Worm (Caenorhabditis elegans) whole organism, L1 larva: ENCODE data around the gene Y40H7A.10.

Experiments
- Y116A8C.19 ChIP-seq: sonication (generic microtip); optimal IDR thresholded peaks from 2 replicates; lab custom pipeline; 2016; ENCODE audit warnings: missing compliant biosample characterization, missing genetic modification characterization, borderline replicate concordance
- blmp-1 ChIP-seq: fragments of 150-350 bp; optimal IDR thresholded peaks from 2 replicates; lab custom pipeline; 2014; ENCODE audit warnings: missing biosample characterization, missing genetic modification characterization
- ceh-63 ChIP-seq: fragments of 200-800 bp; sonication (Bioruptor generic); optimal IDR thresholded peaks from 2 replicates; lab custom pipeline; 2018; ENCODE audit warnings: mild to moderate bottlenecking, missing genetic modification characterization, missing compliant biosample characterization
- ceh-88 ChIP-seq: fragments of 200-800 bp; sonication (Bioruptor generic); IDR thresholded peaks from 2 replicates; pipeline ENCODE4 v1.3.6; 2022; ENCODE audit warnings: missing genetic modification characterization, missing compliant biosample characterization
- ceh-90 ChIP-seq: sonication (generic microtip); optimal IDR thresholded peaks from 2 replicates; lab custom pipeline; 2016; ENCODE audit warnings: missing genetic modification characterization, missing compliant biosample characterization
- dpl-1 ChIP-seq, 3 experiments: fragments of 150-350 bp in 2 of 3; sonication (generic microtip) in 1 of 3; optimal IDR thresholded peaks; 2 replicates each; lab custom pipeline; 2014 to 2017; ENCODE audit warnings: missing biosample characterization in 3 of 3, missing genetic modification characterization in 3 of 3, missing genetic modification reagents in 3 of 3
- efl-1 ChIP-seq, 4 experiments: fragments of 150-350 bp; optimal IDR thresholded peaks in 3 of 4; peaks in 1 of 4; 1 replicate in 1 of 4; 2 replicates in 3 of 4; lab custom pipeline; 2014; ENCODE audit warnings: missing biosample characterization in 2 of 4, missing genetic modification characterization in 2 of 4, missing genetic modification reagents in 2 of 4
- egl-13 ChIP-seq: sonication (generic microtip); optimal IDR thresholded peaks from 2 replicates; lab custom pipeline; 2016; ENCODE audit warnings: missing genotype, missing genetic modification reagents, missing genetic modification characterization, missing compliant biosample characterization
- egl-27 ChIP-seq, 2 experiments: fragments of 150-350 bp in 1 of 2; sonication (generic microtip); optimal IDR thresholded peaks; 3 replicates each; lab custom pipeline; 2017 to 2018; ENCODE audit warnings: missing biosample characterization in 2 of 2, missing genetic modification characterization in 2 of 2, missing genetic modification reagents in 2 of 2
- elt-2 ChIP-seq: sonication (generic microtip); optimal IDR thresholded peaks from 2 replicates; lab custom pipeline; 2016; ENCODE audit warnings: missing genetic modification characterization, mild to moderate bottlenecking, inconsistent platforms, missing compliant biosample characterization, missing genetic modification reagents
- elt-3 ChIP-seq, 6 experiments: fragments of 150-350 bp in 1 of 6; sonication (generic microtip); optimal IDR thresholded peaks; 2 replicates each; lab custom pipeline; 2017 to 2018; ENCODE audit warnings: missing biosample characterization in 6 of 6, missing genetic modification characterization in 6 of 6, inconsistent platforms in 1 of 6
- ets-5 ChIP-seq: fragments of 200-800 bp; sonication (Bioruptor generic); IDR thresholded peaks from 2 replicates; pipeline ENCODE4 v1.3.6; 2022; ENCODE audit warnings: missing genetic modification characterization, missing compliant biosample characterization
- hlh-17 ChIP-seq: fragments of 200-800 bp; sonication (Bioruptor generic); optimal IDR thresholded peaks from 2 replicates; lab custom pipeline; 2018; ENCODE audit warnings: missing genetic modification characterization, mild to moderate bottlenecking, missing compliant biosample characterization, moderate library complexity, borderline replicate concordance
- lin-15B ChIP-seq: fragments of 150-350 bp; sonication (generic microtip); optimal IDR thresholded peaks from 3 replicates; lab custom pipeline; 2014; ENCODE audit warnings: missing biosample characterization, missing genetic modification characterization
- lin-39 ChIP-seq: fragments of 150-350 bp; optimal IDR thresholded peaks from 2 replicates; lab custom pipeline; 2014; ENCODE audit warnings: missing biosample characterization, missing genetic modification reagents, missing genetic modification characterization
- lsy-2 ChIP-seq, 2 experiments: fragments of 150-350 bp; optimal IDR thresholded peaks; 2 replicates each; lab custom pipeline; 2014; ENCODE audit warnings: missing biosample characterization in 2 of 2, missing genetic modification characterization in 2 of 2
- mdl-1 ChIP-seq, 2 experiments: fragments of 150-350 bp; optimal IDR thresholded peaks; 2 replicates each; lab custom pipeline; 2014 to 2017; ENCODE audit warnings: missing biosample characterization in 2 of 2, missing genetic modification characterization in 2 of 2, inconsistent platforms in 1 of 2
- nhr-12 ChIP-seq: sonication (generic microtip); optimal IDR thresholded peaks from 2 replicates; lab custom pipeline; 2017; ENCODE audit warnings: missing biosample characterization, missing genetic modification characterization
- nhr-19 ChIP-seq: fragments of 200-800 bp; sonication (Bioruptor generic); conservative IDR thresholded peaks from 2 replicates; pipeline ENCODE4 v1.3.6; 2022; ENCODE audit warnings: missing genetic modification characterization, missing compliant biosample characterization
- nhr-20 ChIP-seq: sonication (generic microtip); optimal IDR thresholded peaks from 2 replicates; lab custom pipeline; 2016; ENCODE audit warnings: mild to moderate bottlenecking, missing genetic modification characterization, missing compliant biosample characterization
- nhr-237 ChIP-seq: fragments of 150-350 bp; optimal IDR thresholded peaks from 2 replicates; lab custom pipeline; 2014; ENCODE audit warnings: missing biosample characterization, missing genetic modification characterization
- nhr-28 ChIP-seq: fragments of 150-350 bp; optimal IDR thresholded peaks from 2 replicates; lab custom pipeline; 2014; ENCODE audit warnings: missing biosample characterization, missing genetic modification characterization
- nhr-90 ChIP-seq: sonication (generic microtip); optimal IDR thresholded peaks from 2 replicates; lab custom pipeline; 2016; ENCODE audit warnings: mild to moderate bottlenecking, missing genetic modification characterization, missing compliant biosample characterization; ENCODE audit not compliant: poor library complexity
- pag-3 ChIP-seq: sonication (generic microtip); optimal IDR thresholded peaks from 2 replicates; lab custom pipeline; 2017; ENCODE audit warnings: missing genetic modification characterization, mild to moderate bottlenecking, missing compliant biosample characterization, antibody characterized with exemption, borderline replicate concordance; ENCODE audit not compliant: insufficient read depth
- pqm-1 ChIP-seq: sonication (generic microtip); optimal IDR thresholded peaks from 3 replicates; lab custom pipeline; 2017; ENCODE audit warnings: missing biosample characterization, missing genetic modification characterization
- skn-1 ChIP-seq: fragments of 150-350 bp; optimal IDR thresholded peaks from 2 replicates; lab custom pipeline; 2014; ENCODE audit warnings: missing biosample characterization, missing genetic modification characterization
- sox-4 ChIP-seq: sonication (generic microtip); optimal IDR thresholded peaks from 2 replicates; lab custom pipeline; 2016; ENCODE audit warnings: missing genetic modification characterization, missing compliant biosample characterization
- swsn-7 ChIP-seq: sonication (generic microtip); optimal IDR thresholded peaks from 2 replicates; lab custom pipeline; 2016; ENCODE audit warnings: missing genetic modification characterization, missing compliant biosample characterization
- tlp-1 ChIP-seq: fragments of 150-350 bp; optimal IDR thresholded peaks from 2 replicates; lab custom pipeline; 2014; ENCODE audit warnings: missing biosample characterization, missing genetic modification characterization
- unc-86 ChIP-seq: sonication (generic microtip); optimal IDR thresholded peaks from 2 replicates; lab custom pipeline; 2016; ENCODE audit warnings: missing genetic modification characterization, missing compliant biosample characterization
- unc-98 ChIP-seq: fragments of 200-800 bp; sonication (Bioruptor generic); IDR thresholded peaks from 2 replicates; pipeline ENCODE4 v1.3.6; 2022; ENCODE audit warnings: missing genetic modification characterization, missing compliant biosample characterization
- vab-15 ChIP-seq: sonication (generic microtip); optimal IDR thresholded peaks from 2 replicates; lab custom pipeline; 2017; ENCODE audit warnings: missing genotype, mild to moderate bottlenecking, missing genetic modification characterization, missing compliant biosample characterization
- xbp-1 ChIP-seq: sonication (generic microtip); optimal IDR thresholded peaks from 2 replicates; lab custom pipeline; 2016; ENCODE audit warnings: missing genetic modification characterization, missing compliant biosample characterization
- ztf-11 ChIP-seq, 2 experiments: sonication (generic microtip); optimal IDR thresholded peaks; 2 replicates each; lab custom pipeline; 2016 to 2017; ENCODE audit warnings: missing genetic modification characterization in 2 of 2, missing biosample characterization in 1 of 2, missing compliant biosample characterization in 1 of 2

The Y40H7A.10 gene

ce11 chrIV:15214694-15215093, 703 bp downstream of the Y40H7A.10 start:
- TF ChIP-seq ztf-11 (tag; optimal IDR thresholded peaks at IDR 0.05; lab: Kevin White, UChicago) (no peak), ets-5 (GFP tag; lab: Robert Waterston, UW) (no peak), lsy-2 (tag; optimal IDR thresholded peaks at IDR 0.05; lab: Kevin White, UChicago) (no peak), elt-3 (tag; optimal IDR thresholded peaks at IDR 0.05; lab: Kevin White, UChicago) (no peak), lin-15B (no peak), skn-1 (tag; lab: Kevin White, UChicago) (no peak), efl-1 (optimal IDR thresholded peaks at IDR 0.05; lab: Kevin White, UChicago) (no peak), efl-1 (GFP tag; optimal IDR thresholded peaks at IDR 0.05 in 1 of 2; lab: Kevin White, UChicago) (no peak), blmp-1 (tag; lab: Kevin White, UChicago) (no peak), nhr-19 (GFP tag; lab: Robert Waterston, UW) (no peak), unc-98 (no peak), ceh-63 (GFP tag; lab: Kevin White, UChicago) (no peak), nhr-12 (tag; lab: Kevin White, UChicago) (no peak), sox-4 (tag; lab: Kevin White, UChicago) (no peak), nhr-90 (tag; lab: Kevin White, UChicago) (no peak), nhr-28 (tag; lab: Kevin White, UChicago) (no peak), Y116A8C.19 (tag; lab: Kevin White, UChicago) (no peak), pqm-1 (no peak), dpl-1 (GFP tag; optimal IDR thresholded peaks at IDR 0.05; lab: Kevin White, UChicago) (no peak)

- no peak for TF ChIP-seq swsn-7 (tag; lab: Kevin White, UChicago)
- TF ChIP-seq efl-1 (optimal IDR thresholded peaks at IDR 0.05; lab: Kevin White, UChicago), result no peak
- TF ChIP-seq efl-1 (GFP tag; optimal IDR thresholded peaks at IDR 0.05 in 1 of 2; lab: Kevin White, UChicago), result peak in 1 of 2 experiments; percentile 59
- TF ChIP-seq elt-2 (tag; lab: Kevin White, UChicago), result no peak
- TF ChIP-seq, all 84 proteins: peak for 1
Observed at ce11 chrIV:15210482-15210881, 4.9 kb downstream of the Y40H7A.10 start.

- TF ChIP-seq egl-13 (tag; lab: Kevin White, UChicago), result no peak
- TF ChIP-seq lin-39 (tag; lab: Kevin White, UChicago), result no peak
- TF ChIP-seq pag-3 (tag; lab: Kevin White, UChicago), result no peak
- TF ChIP-seq ceh-88 (GFP tag; lab: Robert Waterston, UW), result no peak
- TF ChIP-seq nhr-237, result no peak
- TF ChIP-seq vab-15 (tag; lab: Kevin White, UChicago), result no peak
Observed at ce11 chrIV:15206649-15207048, 8.7 kb downstream of the Y40H7A.10 start.

ce11 chrIV:15202923-15203322, 12.5 kb downstream of the Y40H7A.10 start, which contains the start of gene sra-30:
TSS of gene sra-30 (minus strand) at chrIV:15203023.
- TF ChIP-seq tlp-1 (tag; lab: Kevin White, UChicago), result no peak
- TF ChIP-seq ztf-11 (tag; optimal IDR thresholded peaks at IDR 0.05; lab: Kevin White, UChicago), result no peak
- TF ChIP-seq ceh-90 (tag; lab: Kevin White, UChicago), result no peak
- TF ChIP-seq egl-27 (tag; optimal IDR thresholded peaks at IDR 0.05; lab: Kevin White, UChicago), result no peak
- no peak for TF ChIP-seq unc-86 (tag; lab: Kevin White, UChicago)
- TF ChIP-seq ets-5 (GFP tag; lab: Robert Waterston, UW), result no peak
- no peak for TF ChIP-seq nhr-20 (tag; lab: Kevin White, UChicago)
- TF ChIP-seq mdl-1 (tag; optimal IDR thresholded peaks at IDR 0.05; lab: Kevin White, UChicago), result no peak
- TF ChIP-seq xbp-1, result no peak
- TF ChIP-seq hlh-17 (GFP tag; lab: Kevin White, UChicago), result no peak
